Worm (Caenorhabditis elegans) whole organism, L4 larva: ENCODE measurements around the gene gbh-2.

Experiments used
- aly-2 ChIP-seq: sonication (generic microtip); optimal IDR thresholded peaks from 2 replicates; lab custom pipeline; 2018; ENCODE audit warnings: missing biosample characterization, missing genetic modification characterization
- ctbp-1 ChIP-seq: fragments of 200-800 bp; sonication (Bioruptor generic); IDR thresholded peaks from 2 replicates; pipeline ENCODE4 v1.3.6; 2022; ENCODE audit warnings: missing genetic modification reagents, missing genetic modification characterization, missing compliant biosample characterization
- mes-2 ChIP-seq: sonication (generic microtip); optimal IDR thresholded peaks from 2 replicates; lab custom pipeline; 2016; ENCODE audit warnings: missing genotype, mild to moderate bottlenecking, missing genetic modification characterization, missing compliant biosample characterization; ENCODE audit not compliant: poor library complexity, severe bottlenecking
- pqm-1 ChIP-seq: sonication (generic microtip); optimal IDR thresholded peaks from 2 replicates; lab custom pipeline; 2017; ENCODE audit warnings: missing biosample characterization, missing genetic modification characterization
- skn-1 ChIP-seq: fragments of 150-350 bp; optimal IDR thresholded peaks from 2 replicates; lab custom pipeline; 2014; ENCODE audit warnings: missing biosample characterization, missing genetic modification characterization

ce11 chrII:8480166-8480565, 5.5 kb upstream of the gbh-2 start, which contains the start of gene lact-4:
- TF ChIP-seq ctbp-1 (GFP tag; lab: Robert Waterston, UW) = no peak
- TF ChIP-seq aly-2 = no peak
- TF ChIP-seq pqm-1 (tag; lab: Kevin White, UChicago) = no peak
- TF ChIP-seq mes-2 = no peak
- no peak for TF ChIP-seq skn-1
